Worm (Caenorhabditis elegans): Measurements from ENCODE around the gene Y53F4B.10.

DNA sequence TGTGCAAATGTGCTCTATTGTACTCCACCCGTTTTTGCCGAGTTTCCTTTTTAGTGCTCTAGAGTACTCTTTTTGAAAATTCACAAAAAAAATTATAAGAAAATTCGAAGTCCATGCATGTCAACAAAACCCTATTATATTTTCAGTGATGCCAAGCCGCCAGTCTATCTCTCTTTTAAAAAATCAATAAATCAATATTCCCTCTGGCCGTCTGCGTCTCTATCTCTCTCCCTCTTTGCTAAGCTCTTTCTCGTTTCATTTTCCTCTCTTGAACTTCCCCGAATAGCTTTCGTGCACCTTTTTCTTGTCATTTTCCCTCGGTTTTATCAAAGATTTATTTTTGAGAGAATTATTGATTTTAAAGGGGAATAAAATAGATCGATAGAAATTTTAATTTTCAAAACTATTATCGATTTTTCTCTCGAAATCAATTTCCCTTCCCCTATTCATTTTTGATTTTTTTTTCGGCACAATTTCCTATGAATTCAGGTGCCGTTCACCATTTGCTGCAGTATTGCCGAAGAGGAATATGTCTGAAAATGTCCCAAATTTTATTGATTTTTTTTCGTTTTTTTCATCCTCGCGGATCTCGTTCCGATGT lies 50.7 kb downstream of the Y53F4B.10 start:
- TF ChIP-seq pros-1 (tag; optimal IDR thresholded peaks at IDR 0.05) (no peak), zip-5 (tag; optimal IDR thresholded peaks at IDR 0.05) (no peak), pha-4 (tag; optimal IDR thresholded peaks at IDR 0.05) (no peak), nhr-11 (tag; optimal IDR thresholded peaks at IDR 0.05) (no peak), C08G9.2 (tag; optimal IDR thresholded peaks at IDR 0.05) (no peak), rnt-1 (tag; optimal IDR thresholded peaks at IDR 0.05) (no peak), sdc-2 (tag; optimal IDR thresholded peaks at IDR 0.05) (no peak), ets-4 (tag; optimal IDR thresholded peaks at IDR 0.05) (no peak), hlh-6 (tag; optimal IDR thresholded peaks at IDR 0.05) (no peak)
